Worm (Caenorhabditis elegans): ENCODE data around the gene col-176.

The col-176 gene

DNA sequence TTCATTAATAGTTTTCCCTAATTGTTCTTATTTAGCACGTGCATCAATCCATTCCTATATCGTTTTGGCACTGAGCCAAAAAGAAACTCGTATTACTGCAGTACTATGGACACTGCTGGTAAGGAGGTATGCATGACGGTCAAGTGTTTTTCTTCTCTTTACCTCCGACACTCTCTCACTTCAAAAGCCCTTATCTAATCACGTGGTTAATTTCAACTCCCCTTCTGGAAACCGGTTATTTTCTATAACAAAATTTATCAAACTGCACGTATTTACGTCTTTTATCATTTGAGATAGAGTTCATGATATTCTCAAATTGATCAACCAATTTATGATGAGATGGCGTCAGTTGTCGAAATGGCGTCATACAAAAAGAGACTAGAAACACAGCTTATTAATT, 25.8 kb upstream of the col-176 start (continued):
- no peak for TF ChIP-seq irx-1 (tag; optimal IDR thresholded peaks at IDR 0.05)
- TF ChIP-seq lsy-2 (tag; optimal IDR thresholded peaks at IDR 0.05): no peak
- no peak for TF ChIP-seq tlp-1 (tag; optimal IDR thresholded peaks at IDR 0.05)
- peak; percentile 88 for TF ChIP-seq nhr-20 (tag; optimal IDR thresholded peaks at IDR 0.05)
- no peak for TF ChIP-seq unc-30 (tag; optimal IDR thresholded peaks at IDR 0.05)
- TF ChIP-seq ceh-82 (tag; optimal IDR thresholded peaks at IDR 0.05): no peak
- no peak for TF ChIP-seq ets-5 (GFP tag; IDR thresholded peaks at IDR 0.05)
- TF ChIP-seq nhr-90 (tag; optimal IDR thresholded peaks at IDR 0.05; ENCODE audit: poor library complexity): peak; percentile 78
- TF ChIP-seq egl-27 (tag; optimal IDR thresholded peaks at IDR 0.05): no peak
- TF ChIP-seq lin-35 (GFP tag; optimal IDR thresholded peaks at IDR 0.05): peak in 1 of 2 experiments; percentile 66

ce11 chrX:10053742-10054409, 23.5 kb upstream of the col-176 start, which contains the start of gene cbs-1:
Gene cbs-1 (plus strand): TSS chrX:10054275.
- no peak for TF ChIP-seq ces-1 (GFP tag; optimal IDR thresholded peaks at IDR 0.05)
- no peak for TF ChIP-seq zag-1 (tag; optimal IDR thresholded peaks at IDR 0.05)
- TF ChIP-seq elt-2 (tag; optimal IDR thresholded peaks at IDR 0.05): peak; percentile 71
- no peak for TF ChIP-seq mef-2 (tag; optimal IDR thresholded peaks at IDR 0.05)
- no peak for TF ChIP-seq swsn-7 (tag; optimal IDR thresholded peaks at IDR 0.05)
- no peak for TF ChIP-seq ceh-63 (GFP tag; optimal IDR thresholded peaks at IDR 0.05)
- no peak for TF ChIP-seq unc-98 (GFP tag; IDR thresholded peaks at IDR 0.05)
- no peak for TF ChIP-seq hlh-4 (tag; optimal IDR thresholded peaks at IDR 0.05)
- TF ChIP-seq ets-5 (GFP tag; IDR thresholded peaks at IDR 0.05): no peak
- no peak for TF ChIP-seq nhr-11 (tag; optimal IDR thresholded peaks at IDR 0.05)
- no peak for TF ChIP-seq C16A3.4 (tag; optimal IDR thresholded peaks at IDR 0.05)
- no peak for TF ChIP-seq ztf-11 (tag; optimal IDR thresholded peaks at IDR 0.05)
- TF ChIP-seq elt-3 (tag; optimal IDR thresholded peaks at IDR 0.05): peak in 1 of 6 experiments; percentile 2
- peak; percentile 16 for TF ChIP-seq snu-23 (GFP tag; optimal IDR thresholded peaks at IDR 0.05)
- peak; percentile 46 for TF ChIP-seq lin-14 (GFP tag; optimal IDR thresholded peaks at IDR 0.05)
- no peak for TF ChIP-seq nhr-12 (tag; optimal IDR thresholded peaks at IDR 0.05)
- TF ChIP-seq dpl-1 (GFP tag; optimal IDR thresholded peaks at IDR 0.05): no peak
- no peak for TF ChIP-seq efl-1 (optimal IDR thresholded peaks at IDR 0.05)
- peak in 1 of 2 experiments; percentile 64 for TF ChIP-seq efl-1 (GFP tag; optimal IDR thresholded peaks at IDR 0.05 in 1 of 2)
- TF ChIP-seq ama-1 (optimal IDR thresholded peaks at IDR 0.05): no peak
- TF ChIP-seq mab-9 (GFP tag; IDR thresholded peaks at IDR 0.05): no peak
- TF ChIP-seq xbp-1 (tag; optimal IDR thresholded peaks at IDR 0.05): no peak
- no peak for TF ChIP-seq aly-2 (tag; optimal IDR thresholded peaks at IDR 0.05)
- TF ChIP-seq nhr-84 (tag; optimal IDR thresholded peaks at IDR 0.05): no peak
- no peak for TF ChIP-seq unc-62 (GFP tag; optimal IDR thresholded peaks at IDR 0.05)
- TF ChIP-seq skn-1 (tag; optimal IDR thresholded peaks at IDR 0.05): no peak
- TF ChIP-seq hpl-2 (GFP tag; optimal IDR thresholded peaks at IDR 0.05): no peak
- peak; percentile 58 for TF ChIP-seq nhr-85 (tag)
- TF ChIP-seq nhr-76 (tag; optimal IDR thresholded peaks at IDR 0.05): no peak
- no peak for TF ChIP-seq nhr-28 (tag; optimal IDR thresholded peaks at IDR 0.05)
- no peak for TF ChIP-seq tlp-1 (tag; optimal IDR thresholded peaks at IDR 0.05)
- TF ChIP-seq unc-86 (tag; optimal IDR thresholded peaks at IDR 0.05): no peak
- TF ChIP-seq efl-3 (GFP tag; optimal IDR thresholded peaks at IDR 0.05): no peak
- TF ChIP-seq nhr-77 (tag; optimal IDR thresholded peaks at IDR 0.05): no peak
- TF ChIP-seq lin-39 (tag; optimal IDR thresholded peaks at IDR 0.05): no peak
- peak; percentile 57 for TF ChIP-seq nhr-20 (tag; optimal IDR thresholded peaks at IDR 0.05)
- no peak for TF ChIP-seq nhr-237 (tag; optimal IDR thresholded peaks at IDR 0.05)
- TF ChIP-seq nhr-90 (tag; optimal IDR thresholded peaks at IDR 0.05; ENCODE audit: poor library complexity): no peak
- TF ChIP-seq C34B4.2 (tag; optimal IDR thresholded peaks at IDR 0.05): no peak
- no peak for TF ChIP-seq lin-13 (GFP tag; optimal IDR thresholded peaks at IDR 0.05)
- no peak for TF ChIP-seq lin-15B (tag; optimal IDR thresholded peaks at IDR 0.05)
- peak; percentile 35 for TF ChIP-seq nhr-71 (tag; optimal IDR thresholded peaks at IDR 0.05)
